Worm (Caenorhabditis elegans) whole organism, mixed stage, embryonic: Measurements from ENCODE around the gene F32E10.9.

Source experiments
- elt-3 ChIP-seq: fragments of 150-350 bp; optimal IDR thresholded peaks from 2 replicates; lab custom pipeline; 2014; ENCODE audit warnings: missing biosample characterization, missing genetic modification characterization
- lsy-2 ChIP-seq: fragments of 150-350 bp; optimal IDR thresholded peaks from 2 replicates; lab custom pipeline; 2014; ENCODE audit warnings: missing biosample characterization, missing genetic modification characterization
- nhr-28 ChIP-seq: fragments of 150-350 bp; optimal IDR thresholded peaks from 2 replicates; lab custom pipeline; 2014; ENCODE audit warnings: missing biosample characterization, missing genetic modification characterization
- snpc-4 ChIP-seq: fragments of 150-350 bp; optimal IDR thresholded peaks from 2 replicates; lab custom pipeline; 2014; ENCODE audit warnings: missing biosample characterization, missing genetic modification characterization
- unc-39 ChIP-seq: fragments of 150-350 bp; optimal IDR thresholded peaks from 2 replicates; lab custom pipeline; 2014; ENCODE audit warnings: missing biosample characterization, missing genetic modification characterization
- unc-62 ChIP-seq: fragments of 150-350 bp; optimal IDR thresholded peaks from 2 replicates; lab custom pipeline; 2014; ENCODE audit warnings: missing biosample characterization, missing genetic modification reagents, missing genetic modification characterization

DNA sequence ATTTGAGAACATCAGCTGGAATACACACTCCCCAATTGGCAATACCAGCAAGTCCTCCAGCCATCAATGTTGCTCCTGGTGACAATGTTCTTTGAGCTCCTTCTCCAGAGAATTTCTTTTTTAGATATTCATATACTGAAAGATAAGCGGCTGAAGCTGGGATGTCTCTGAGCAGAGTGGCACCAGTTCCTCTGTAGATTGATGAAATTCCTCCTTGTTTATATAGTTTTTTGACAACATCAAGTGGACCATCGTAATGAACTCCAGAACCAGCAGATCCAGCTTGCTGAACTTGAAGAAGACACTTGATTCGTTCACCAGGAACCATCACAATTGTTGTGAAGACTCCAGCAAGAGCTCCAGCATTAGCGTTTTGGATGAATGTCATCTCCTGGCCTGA lies 11.7 kb downstream of the F32E10.9 start:
- TF ChIP-seq snpc-4 (no peak), unc-39 (no peak), nhr-28 (tag; lab: Kevin White, UChicago) (no peak), lsy-2 (tag; lab: Kevin White, UChicago) (no peak), unc-62 (GFP tag; lab: Kevin White, UChicago) (no peak), elt-3 (no peak)
